Worm (Caenorhabditis elegans): ENCODE results near the gene talp-3.

- TF ChIP-seq nhr-2 (tag; optimal IDR thresholded peaks at IDR 0.05) = no peak
- TF ChIP-seq lsy-2 (tag; optimal IDR thresholded peaks at IDR 0.05) = no peak
- no peak for TF ChIP-seq nhr-76 (tag; optimal IDR thresholded peaks at IDR 0.05)
Observed at ce11 chrIV:14631726-14632125, 21.5 kb downstream of the talp-3 start.

All from whole organism, mixed stage, embryonic.